Worm (Caenorhabditis elegans): Measurements from ENCODE around the gene B0281.6.

ce11 chrII:2304575-2304974, 2.3 kb upstream of the B0281.6 start:
- TF ChIP-seq F57A8.1 (GFP tag; optimal IDR thresholded peaks at IDR 0.05), result no peak
- no peak for TF ChIP-seq lsy-27 (tag; optimal IDR thresholded peaks at IDR 0.05; ENCODE audit: borderline replicate concordance, insufficient read depth)
- TF ChIP-seq dpl-1 (GFP tag; optimal IDR thresholded peaks at IDR 0.05), result no peak
- TF ChIP-seq T26A5.8 (tag; optimal IDR thresholded peaks at IDR 0.05), result no peak
- no peak for TF ChIP-seq hlh-12 (tag; optimal IDR thresholded peaks at IDR 0.05)
- no peak for TF ChIP-seq let-526 (GFP tag; IDR thresholded peaks at IDR 0.05)
- TF ChIP-seq nhr-90 (tag; optimal IDR thresholded peaks at IDR 0.05), result no peak
- no peak for TF ChIP-seq sea-2 (GFP tag; IDR thresholded peaks at IDR 0.05)
- no peak for TF ChIP-seq B0035.1 (tag; optimal IDR thresholded peaks at IDR 0.05)
- no peak for TF ChIP-seq aptf-3 (GFP tag; IDR thresholded peaks at IDR 0.05)
- TF ChIP-seq F33H1.4 (GFP tag; IDR thresholded peaks at IDR 0.05), result no peak
- no peak for TF ChIP-seq Y53G8AR.9 (GFP tag; conservative IDR thresholded peaks at IDR 0.05)
- TF ChIP-seq F39B2.1 (GFP tag; IDR thresholded peaks at IDR 0.05), result no peak
- no peak for TF ChIP-seq fkh-3 (tag; optimal IDR thresholded peaks at IDR 0.05)
